Worm (Caenorhabditis elegans) whole organism, L4 larva: ENCODE data around the gene ceh-88.

Experiments
- attf-4 ChIP-seq: sonication (generic microtip); optimal IDR thresholded peaks from 3 replicates; lab custom pipeline; 2017; ENCODE audit warnings: missing biosample characterization, missing genetic modification characterization
- ceh-82 ChIP-seq: sonication (generic microtip); optimal IDR thresholded peaks from 2 replicates; lab custom pipeline; 2017; ENCODE audit warnings: missing biosample characterization, missing genetic modification characterization
- fkh-10 ChIP-seq: fragments of 150-350 bp; optimal IDR thresholded peaks from 2 replicates; lab custom pipeline; 2014; ENCODE audit warnings: missing biosample characterization, missing genetic modification reagents, missing genetic modification characterization
- lin-1 ChIP-seq: fragments of 200-800 bp; sonication (Bioruptor generic); IDR thresholded peaks from 2 replicates; pipeline ENCODE4 v1.3.6; 2022; ENCODE audit warnings: missing genetic modification reagents, missing genetic modification characterization, missing compliant biosample characterization
- nhr-42 ChIP-seq: fragments of 200-800 bp; sonication (Bioruptor generic); IDR thresholded peaks from 2 replicates; pipeline ENCODE4 v1.3.6; 2022; ENCODE audit warnings: missing genetic modification characterization, missing compliant biosample characterization
- pha-4 ChIP-seq, 2 experiments: fragments of 150-350 bp in 1 of 2; fragments of 200-800 bp in 1 of 2; sonication (Bioruptor generic) in 1 of 2; IDR thresholded peaks in 1 of 2; optimal IDR thresholded peaks in 1 of 2; 2 replicates each; pipeline versions ENCODE4 v1.3.6 to Lab custom; 2014 to 2022; ENCODE audit warnings: missing genetic modification characterization in 2 of 2, missing genetic modification reagents in 2 of 2, missing biosample characterization in 1 of 2, missing compliant biosample characterization in 1 of 2
- pqm-1 ChIP-seq: sonication (generic microtip); optimal IDR thresholded peaks from 2 replicates; lab custom pipeline; 2017; ENCODE audit warnings: missing biosample characterization, missing genetic modification characterization
- snpc-4 ChIP-seq: fragments of 150-350 bp; optimal IDR thresholded peaks from 2 replicates; lab custom pipeline; 2014; ENCODE audit warnings: missing biosample characterization, missing genetic modification characterization
- unc-62 ChIP-seq, 3 experiments: fragments of 150-350 bp in 1 of 3; sonication (generic microtip); optimal IDR thresholded peaks in 2 of 3; peaks in 1 of 3; 1 replicate in 1 of 3; 2 replicates in 2 of 3; lab custom pipeline; 2014 to 2017; ENCODE audit warnings: missing biosample characterization in 3 of 3, missing genetic modification characterization in 3 of 3, missing genetic modification reagents in 3 of 3, missing genotype in 1 of 3
- zip-11 ChIP-seq: fragments of 200-800 bp; sonication (Bioruptor generic); IDR thresholded peaks from 2 replicates; pipeline ENCODE4 v1.3.6; 2022; ENCODE audit warnings: missing genetic modification characterization, missing compliant biosample characterization
- ztf-11 ChIP-seq: fragments of 150-350 bp; optimal IDR thresholded peaks from 2 replicates; lab custom pipeline; 2014; ENCODE audit warnings: missing biosample characterization, missing genetic modification characterization

ce11 chrIV:17279592-17280440 is 49.2 kb upstream of the ceh-88 start:
- TF ChIP-seq fkh-10 (GFP tag; lab: Kevin White, UChicago) (no peak), lin-1 (GFP tag; lab: Robert Waterston, UW) (peak; percentile 74), ztf-11 (no peak), nhr-42 (GFP tag; lab: Robert Waterston, UW) (no peak), snpc-4 (tag; lab: Kevin White, UChicago) (no peak), unc-62 (GFP tag; optimal IDR thresholded peaks at IDR 0.05 in 1 of 2; lab: Kevin White, UChicago) (no peak), unc-62 (tag; optimal IDR thresholded peaks at IDR 0.05; lab: Kevin White, UChicago) (no peak), pqm-1 (tag; lab: Kevin White, UChicago) (no peak), pha-4 (GFP tag; IDR thresholded peaks at IDR 0.05; lab: Robert Waterston, UW) (peak; percentile 73), pha-4 (tag; optimal IDR thresholded peaks at IDR 0.05; lab: Kevin White, UChicago) (no peak), zip-11 (GFP tag; lab: Robert Waterston, UW) (no peak; the same call in 1 of the 2 replicates), attf-4 (tag; lab: Kevin White, UChicago) (no peak), ceh-82 (tag; lab: Kevin White, UChicago) (no peak)
